Worm (Caenorhabditis elegans) whole organism, L1 larva: Measurements from ENCODE around the gene T05D4.2.

Experiments
- C16A3.4 ChIP-seq: fragments of 150-350 bp; optimal IDR thresholded peaks from 2 replicates; lab custom pipeline; 2014; ENCODE audit warnings: missing biosample characterization, missing genetic modification characterization
- C34B4.2 ChIP-seq: sonication (generic microtip); optimal IDR thresholded peaks from 2 replicates; lab custom pipeline; 2017; ENCODE audit warnings: mild to moderate bottlenecking, missing genetic modification characterization, missing compliant biosample characterization
- F16B12.6 ChIP-seq: fragments of 150-350 bp; optimal IDR thresholded peaks from 2 replicates; lab custom pipeline; 2014; ENCODE audit warnings: missing biosample characterization, missing genetic modification characterization
- Y116A8C.19 ChIP-seq: sonication (generic microtip); optimal IDR thresholded peaks from 2 replicates; lab custom pipeline; 2016; ENCODE audit warnings: missing compliant biosample characterization, missing genetic modification characterization, borderline replicate concordance
- aha-1 ChIP-seq: fragments of 150-350 bp; optimal IDR thresholded peaks from 2 replicates; lab custom pipeline; 2014; ENCODE audit warnings: missing biosample characterization, missing genetic modification characterization
- alr-1 ChIP-seq: fragments of 200-800 bp; sonication (Bioruptor generic); optimal IDR thresholded peaks from 2 replicates; lab custom pipeline; 2018; ENCODE audit warnings: borderline replicate concordance, mild to moderate bottlenecking, missing genetic modification characterization, missing compliant biosample characterization
- ama-1 ChIP-seq: fragments of 150-350 bp; optimal IDR thresholded peaks from 2 replicates; lab custom pipeline; 2014
- blmp-1 ChIP-seq: fragments of 150-350 bp; optimal IDR thresholded peaks from 2 replicates; lab custom pipeline; 2014; ENCODE audit warnings: missing biosample characterization, missing genetic modification characterization
- ceh-63 ChIP-seq: fragments of 200-800 bp; sonication (Bioruptor generic); optimal IDR thresholded peaks from 2 replicates; lab custom pipeline; 2018; ENCODE audit warnings: mild to moderate bottlenecking, missing genetic modification characterization, missing compliant biosample characterization
- ceh-82 ChIP-seq, 3 experiments: fragments of 150-350 bp in 1 of 3; sonication (generic microtip) in 2 of 3; optimal IDR thresholded peaks; 2 replicates each; lab custom pipeline; 2014 to 2017; ENCODE audit warnings: missing biosample characterization in 3 of 3, missing genetic modification characterization in 3 of 3
- ceh-88 ChIP-seq: fragments of 200-800 bp; sonication (Bioruptor generic); IDR thresholded peaks from 2 replicates; pipeline ENCODE4 v1.3.6; 2022; ENCODE audit warnings: missing genetic modification characterization, missing compliant biosample characterization
- ceh-90 ChIP-seq: sonication (generic microtip); optimal IDR thresholded peaks from 2 replicates; lab custom pipeline; 2016; ENCODE audit warnings: missing genetic modification characterization, missing compliant biosample characterization
- ces-1 ChIP-seq: fragments of 150-350 bp; optimal IDR thresholded peaks from 2 replicates; lab custom pipeline; 2014; ENCODE audit warnings: missing biosample characterization, missing genetic modification reagents, missing genetic modification characterization
- dpl-1 ChIP-seq, 3 experiments: fragments of 150-350 bp in 2 of 3; sonication (generic microtip) in 1 of 3; optimal IDR thresholded peaks; 2 replicates each; lab custom pipeline; 2014 to 2017; ENCODE audit warnings: missing biosample characterization in 3 of 3, missing genetic modification characterization in 3 of 3, missing genetic modification reagents in 3 of 3
- efl-1 ChIP-seq, 4 experiments: fragments of 150-350 bp; optimal IDR thresholded peaks in 3 of 4; peaks in 1 of 4; 1 replicate in 1 of 4; 2 replicates in 3 of 4; lab custom pipeline; 2014; ENCODE audit warnings: missing biosample characterization in 2 of 4, missing genetic modification characterization in 2 of 4, missing genetic modification reagents in 2 of 4
- efl-3 ChIP-seq: fragments of 200-800 bp; sonication (Bioruptor generic); optimal IDR thresholded peaks from 2 replicates; lab custom pipeline; 2018; ENCODE audit warnings: mild to moderate bottlenecking, missing genetic modification characterization, missing compliant biosample characterization
- egl-13 ChIP-seq: sonication (generic microtip); optimal IDR thresholded peaks from 2 replicates; lab custom pipeline; 2016; ENCODE audit warnings: missing genotype, missing genetic modification reagents, missing genetic modification characterization, missing compliant biosample characterization
- egl-27 ChIP-seq, 2 experiments: fragments of 150-350 bp in 1 of 2; sonication (generic microtip); optimal IDR thresholded peaks; 3 replicates each; lab custom pipeline; 2017 to 2018; ENCODE audit warnings: missing biosample characterization in 2 of 2, missing genetic modification characterization in 2 of 2, missing genetic modification reagents in 2 of 2
- elt-3 ChIP-seq, 6 experiments: fragments of 150-350 bp in 1 of 6; sonication (generic microtip); optimal IDR thresholded peaks; 2 replicates each; lab custom pipeline; 2017 to 2018; ENCODE audit warnings: missing biosample characterization in 6 of 6, missing genetic modification characterization in 6 of 6, inconsistent platforms in 1 of 6
- fkh-10 ChIP-seq: sonication (generic microtip); optimal IDR thresholded peaks from 2 replicates; lab custom pipeline; 2017; ENCODE audit warnings: missing biosample characterization, missing genetic modification reagents, missing genetic modification characterization
- fos-1 ChIP-seq: fragments of 150-350 bp; optimal IDR thresholded peaks from 2 replicates; lab custom pipeline; 2014; ENCODE audit warnings: missing biosample characterization, missing genetic modification characterization
- hlh-4 ChIP-seq: sonication (generic microtip); optimal IDR thresholded peaks from 2 replicates; lab custom pipeline; 2016; ENCODE audit warnings: mild to moderate bottlenecking, missing genetic modification characterization, missing compliant biosample characterization
- hpl-2 ChIP-seq: fragments of 150-350 bp; optimal IDR thresholded peaks from 2 replicates; lab custom pipeline; 2014; ENCODE audit warnings: missing biosample characterization, missing genetic modification reagents, missing genetic modification characterization
- isw-1 ChIP-seq: fragments of 200-800 bp; sonication (Bioruptor generic); IDR thresholded peaks from 2 replicates; pipeline ENCODE4 v1.3.6; 2022; ENCODE audit warnings: missing genetic modification characterization, missing compliant biosample characterization
- jun-1 ChIP-seq: fragments of 150-350 bp; optimal IDR thresholded peaks from 2 replicates; lab custom pipeline; 2014; ENCODE audit warnings: missing biosample characterization, missing genetic modification reagents, missing genetic modification characterization
- lin-13 ChIP-seq: fragments of 150-350 bp; optimal IDR thresholded peaks from 2 replicates; lab custom pipeline; 2014; ENCODE audit warnings: missing biosample characterization, missing genetic modification reagents, missing genetic modification characterization
- lin-35 ChIP-seq, 2 experiments: fragments of 150-350 bp; optimal IDR thresholded peaks; 2 replicates each; lab custom pipeline; 2014; ENCODE audit warnings: missing biosample characterization in 2 of 2, missing genetic modification characterization in 2 of 2, missing genetic modification reagents in 2 of 2
- lsy-2 ChIP-seq, 2 experiments: fragments of 150-350 bp; optimal IDR thresholded peaks; 2 replicates each; lab custom pipeline; 2014; ENCODE audit warnings: missing biosample characterization in 2 of 2, missing genetic modification characterization in 2 of 2
- mab-9 ChIP-seq: fragments of 200-800 bp; sonication (Bioruptor generic); IDR thresholded peaks from 2 replicates; pipeline ENCODE4 v1.3.6; 2022; ENCODE audit warnings: missing genetic modification reagents, missing genetic modification characterization, missing compliant biosample characterization
- mdl-1 ChIP-seq, 2 experiments: fragments of 150-350 bp; optimal IDR thresholded peaks; 2 replicates each; lab custom pipeline; 2014 to 2017; ENCODE audit warnings: missing biosample characterization in 2 of 2, missing genetic modification characterization in 2 of 2, inconsistent platforms in 1 of 2
- mef-2 ChIP-seq: fragments of 150-350 bp; optimal IDR thresholded peaks from 2 replicates; lab custom pipeline; 2014; ENCODE audit warnings: missing biosample characterization, missing genetic modification characterization
- mep-1 ChIP-seq: fragments of 150-350 bp; optimal IDR thresholded peaks from 2 replicates; lab custom pipeline; 2014; ENCODE audit warnings: missing biosample characterization, missing genetic modification characterization
- nhr-11 ChIP-seq: fragments of 150-350 bp; optimal IDR thresholded peaks from 2 replicates; lab custom pipeline; 2014; ENCODE audit warnings: missing biosample characterization, missing genetic modification characterization
- nhr-20 ChIP-seq: sonication (generic microtip); optimal IDR thresholded peaks from 2 replicates; lab custom pipeline; 2016; ENCODE audit warnings: mild to moderate bottlenecking, missing genetic modification characterization, missing compliant biosample characterization
- nhr-28 ChIP-seq: fragments of 150-350 bp; optimal IDR thresholded peaks from 2 replicates; lab custom pipeline; 2014; ENCODE audit warnings: missing biosample characterization, missing genetic modification characterization
- nhr-71 ChIP-seq: sonication (generic microtip); optimal IDR thresholded peaks from 2 replicates; lab custom pipeline; 2016; ENCODE audit warnings: mild to moderate bottlenecking, missing genetic modification characterization, moderate library complexity, missing compliant biosample characterization
- nhr-84 ChIP-seq: sonication (generic microtip); optimal IDR thresholded peaks from 2 replicates; lab custom pipeline; 2017; ENCODE audit warnings: missing biosample characterization, missing genetic modification characterization
- nhr-85 ChIP-seq: sonication (generic microtip); peaks from one replicate; lab custom pipeline; 2016; ENCODE audit warnings: missing genetic modification characterization, inconsistent platforms, missing compliant biosample characterization
- nhr-90 ChIP-seq: sonication (generic microtip); optimal IDR thresholded peaks from 2 replicates; lab custom pipeline; 2016; ENCODE audit warnings: mild to moderate bottlenecking, missing genetic modification characterization, missing compliant biosample characterization; ENCODE audit not compliant: poor library complexity
- pag-3 ChIP-seq: sonication (generic microtip); optimal IDR thresholded peaks from 2 replicates; lab custom pipeline; 2017; ENCODE audit warnings: missing genetic modification characterization, mild to moderate bottlenecking, missing compliant biosample characterization, antibody characterized with exemption, borderline replicate concordance; ENCODE audit not compliant: insufficient read depth
- pax-3 ChIP-seq: fragments of 200-800 bp; sonication (Bioruptor generic); optimal IDR thresholded peaks from 2 replicates; lab custom pipeline; 2018; ENCODE audit warnings: mild to moderate bottlenecking, missing genetic modification characterization, moderate library complexity, missing compliant biosample characterization
- snu-23 ChIP-seq: sonication (generic microtip); optimal IDR thresholded peaks from 2 replicates; lab custom pipeline; 2016; ENCODE audit warnings: missing genetic modification characterization, missing compliant biosample characterization
- sptf-1 ChIP-seq: fragments of 150-350 bp; optimal IDR thresholded peaks from 2 replicates; lab custom pipeline; 2014; ENCODE audit warnings: missing biosample characterization, missing genetic modification characterization
- swsn-7 ChIP-seq: sonication (generic microtip); optimal IDR thresholded peaks from 2 replicates; lab custom pipeline; 2016; ENCODE audit warnings: missing genetic modification characterization, missing compliant biosample characterization
- tbx-2 ChIP-seq: sonication (generic microtip); optimal IDR thresholded peaks from 2 replicates; lab custom pipeline; 2016; ENCODE audit warnings: missing genetic modification characterization, missing compliant biosample characterization
- unc-30 ChIP-seq: sonication (generic microtip); optimal IDR thresholded peaks from 2 replicates; lab custom pipeline; 2017; ENCODE audit warnings: missing biosample characterization, missing genetic modification characterization
- unc-86 ChIP-seq: sonication (generic microtip); optimal IDR thresholded peaks from 2 replicates; lab custom pipeline; 2016; ENCODE audit warnings: missing genetic modification characterization, missing compliant biosample characterization
- unc-98 ChIP-seq: fragments of 200-800 bp; sonication (Bioruptor generic); IDR thresholded peaks from 2 replicates; pipeline ENCODE4 v1.3.6; 2022; ENCODE audit warnings: missing genetic modification characterization, missing compliant biosample characterization
- zag-1 ChIP-seq: fragments of 150-350 bp; optimal IDR thresholded peaks from 2 replicates; lab custom pipeline; 2014; ENCODE audit warnings: missing biosample characterization, missing genetic modification characterization
- ztf-11 ChIP-seq, 2 experiments: sonication (generic microtip); optimal IDR thresholded peaks; 2 replicates each; lab custom pipeline; 2016 to 2017; ENCODE audit warnings: missing genetic modification characterization in 2 of 2, missing biosample characterization in 1 of 2, missing compliant biosample characterization in 1 of 2

T05D4.2 gene

ce11 chrIII:13549960-13550359 is 12.9 kb downstream of the T05D4.2 start:
- no peak for TF ChIP-seq unc-98 (GFP tag; lab: Robert Waterston, UW)
- no peak for TF ChIP-seq hpl-2 (GFP tag; lab: Kevin White, UChicago)
- TF ChIP-seq snu-23 (GFP tag; lab: Kevin White, UChicago), result peak; percentile 21
- TF ChIP-seq mef-2 (tag; lab: Kevin White, UChicago), result no peak
- TF ChIP-seq swsn-7 (tag; lab: Kevin White, UChicago), result no peak
- TF ChIP-seq ama-1 (lab: Kevin White, UChicago), result no peak
- TF ChIP-seq, all 84 proteins: peak for 1

ce11 chrIII:13548982-13549381 is 13.9 kb downstream of the T05D4.2 start, which contains the start of gene mmad-1:
TSS of gene mmad-1 (minus strand) at chrIII:13549005.
- TF ChIP-seq swsn-7 (tag; lab: Kevin White, UChicago), result peak; percentile 60
- TF ChIP-seq jun-1 (tag; lab: Kevin White, UChicago), result no peak
- TF ChIP-seq alr-1 (tag; lab: Kevin White, UChicago), result no peak
- peak; percentile 60 for TF ChIP-seq tbx-2 (tag; lab: Kevin White, UChicago)
- TF ChIP-seq elt-3 (tag; optimal IDR thresholded peaks at IDR 0.05; lab: Kevin White, UChicago), result peak in 2 of 6 experiments; percentile 23 to 88
- no peak for TF ChIP-seq C34B4.2
- no peak for TF ChIP-seq nhr-28
- peak in 1 of 3 experiments; percentile 35 for TF ChIP-seq dpl-1 (GFP tag; optimal IDR thresholded peaks at IDR 0.05; lab: Kevin White, UChicago)
- TF ChIP-seq mdl-1 (tag; optimal IDR thresholded peaks at IDR 0.05; lab: Kevin White, UChicago), result peak in 1 of 2 experiments; percentile 73
- no peak for TF ChIP-seq nhr-11 (tag; lab: Kevin White, UChicago)
- TF ChIP-seq nhr-71 (tag; lab: Kevin White, UChicago), result peak; percentile 86
- peak; percentile 90 for TF ChIP-seq blmp-1 (tag; lab: Kevin White, UChicago)
- peak; percentile 54 for TF ChIP-seq ama-1 (lab: Kevin White, UChicago)
- TF ChIP-seq pax-3 (tag; lab: Kevin White, UChicago), result no peak
- no peak for TF ChIP-seq nhr-84 (tag; lab: Kevin White, UChicago)
- no peak for TF ChIP-seq unc-98 (GFP tag; lab: Robert Waterston, UW)
- TF ChIP-seq ces-1 (GFP tag; lab: Kevin White, UChicago), result no peak
- no peak for TF ChIP-seq unc-30 (tag; lab: Kevin White, UChicago)
- peak; percentile 44 to 52 for TF ChIP-seq lsy-2 (tag; optimal IDR thresholded peaks at IDR 0.05; lab: Kevin White, UChicago)
- no peak for TF ChIP-seq sptf-1 (tag; lab: Kevin White, UChicago)
- peak in 2 of 3 experiments; percentile 19 to 51 for TF ChIP-seq ceh-82 (tag; optimal IDR thresholded peaks at IDR 0.05; lab: Kevin White, UChicago)
- peak; percentile 40 to 41 for TF ChIP-seq efl-1 (optimal IDR thresholded peaks at IDR 0.05; lab: Kevin White, UChicago)
- TF ChIP-seq efl-1 (GFP tag; optimal IDR thresholded peaks at IDR 0.05 in 1 of 2; lab: Kevin White, UChicago), result peak; percentile 4 to 43
- TF ChIP-seq F16B12.6 (tag; lab: Kevin White, UChicago), result no peak
- no peak for TF ChIP-seq fkh-10 (GFP tag; lab: Kevin White, UChicago)
- no peak for TF ChIP-seq hlh-4 (tag; lab: Kevin White, UChicago)
- no peak for TF ChIP-seq isw-1 (GFP tag; lab: Robert Waterston, UW)
- TF ChIP-seq pag-3 (tag; lab: Kevin White, UChicago), result no peak
- no peak for TF ChIP-seq zag-1 (tag; lab: Kevin White, UChicago)
- TF ChIP-seq unc-86 (tag; lab: Kevin White, UChicago), result no peak
- peak; percentile 2 for TF ChIP-seq lin-13
- TF ChIP-seq lin-35 (GFP tag; optimal IDR thresholded peaks at IDR 0.05; lab: Kevin White, UChicago), result peak; percentile 45 to 64
- TF ChIP-seq nhr-85, result peak; percentile 75
- no peak for TF ChIP-seq aha-1 (tag; lab: Kevin White, UChicago)
- TF ChIP-seq mep-1 (tag; lab: Kevin White, UChicago), result peak; percentile 73
- TF ChIP-seq ceh-90 (tag; lab: Kevin White, UChicago), result no peak
- no peak for TF ChIP-seq ceh-88
- peak; percentile 82 for TF ChIP-seq nhr-20 (tag; lab: Kevin White, UChicago)
- no peak for TF ChIP-seq ceh-63 (GFP tag; lab: Kevin White, UChicago)
- TF ChIP-seq ztf-11 (tag; optimal IDR thresholded peaks at IDR 0.05; lab: Kevin White, UChicago), result no peak
- TF ChIP-seq mab-9 (GFP tag; lab: Robert Waterston, UW), result no peak
- TF ChIP-seq fos-1 (tag; lab: Kevin White, UChicago), result no peak
- peak; percentile 71 for TF ChIP-seq nhr-90 (tag; lab: Kevin White, UChicago)
- TF ChIP-seq C16A3.4 (tag; lab: Kevin White, UChicago), result no peak
- no peak for TF ChIP-seq efl-3 (GFP tag; lab: Kevin White, UChicago)
- TF ChIP-seq Y116A8C.19 (tag; lab: Kevin White, UChicago), result no peak
- TF ChIP-seq egl-27 (tag; optimal IDR thresholded peaks at IDR 0.05; lab: Kevin White, UChicago), result no peak
- no peak for TF ChIP-seq egl-13 (tag; lab: Kevin White, UChicago)
